Worm (Caenorhabditis elegans) whole organism, young adult: Measurements from ENCODE around the gene scc-1.

ENCODE experiments used
- B0019.2 ChIP-seq: fragments of 200-800 bp; sonication (Bioruptor generic); conservative IDR thresholded peaks from 2 replicates; pipeline ENCODE4 v1.3.6; 2022; ENCODE audit warnings: missing genetic modification reagents, missing genetic modification characterization, missing compliant biosample characterization
- D2030.7 ChIP-seq: fragments of 200-800 bp; sonication (Bioruptor generic); IDR thresholded peaks from 2 replicates; pipeline ENCODE4 v1.3.6; 2022; ENCODE audit warnings: missing genetic modification reagents, missing genetic modification characterization, missing compliant biosample characterization
- F23B12.7 ChIP-seq: sonication (generic microtip); optimal IDR thresholded peaks from 2 replicates; lab custom pipeline; 2017; ENCODE audit warnings: missing genetic modification characterization, mild to moderate bottlenecking, missing compliant biosample characterization, antibody characterized with exemption, moderate library complexity; ENCODE audit not compliant: insufficient read depth
- F33H1.4 ChIP-seq: fragments of 200-800 bp; sonication (Bioruptor generic); IDR thresholded peaks from 2 replicates; pipeline ENCODE4 v1.3.6; 2022; ENCODE audit warnings: missing genetic modification reagents, missing genetic modification characterization, missing compliant biosample characterization
- F39B2.1 ChIP-seq: fragments of 200-800 bp; sonication (Bioruptor generic); IDR thresholded peaks from 2 replicates; pipeline ENCODE4 v1.3.6; 2022; ENCODE audit warnings: missing genetic modification reagents, missing genetic modification characterization, missing compliant biosample characterization
- F49E8.2 ChIP-seq: sonication (generic microtip); optimal IDR thresholded peaks from 3 replicates; lab custom pipeline; 2017; ENCODE audit warnings: missing genetic modification characterization, mild to moderate bottlenecking, missing compliant biosample characterization, antibody characterized with exemption, moderate library complexity; ENCODE audit not compliant: insufficient read depth
- attf-3 ChIP-seq: fragments of 200-800 bp; sonication (Bioruptor generic); conservative IDR thresholded peaks from 2 replicates; pipeline ENCODE4 v1.3.6; 2022; ENCODE audit warnings: missing genetic modification reagents, missing genetic modification characterization, missing compliant biosample characterization
- cebp-1 ChIP-seq, 2 experiments: fragments of 200-800 bp in 1 of 2; sonication (Bioruptor generic) in 1 of 2; sonication (generic microtip) in 1 of 2; IDR thresholded peaks in 1 of 2; optimal IDR thresholded peaks in 1 of 2; 2 replicates each; pipeline versions ENCODE4 v1.3.6 to Lab custom; 2017 to 2022; ENCODE audit warnings: missing compliant biosample characterization in 2 of 2, missing genetic modification characterization in 2 of 2, mild to moderate bottlenecking in 1 of 2, missing genetic modification reagents in 1 of 2, moderate library complexity in 1 of 2
- dox-1 ChIP-seq: fragments of 200-800 bp; sonication (Bioruptor generic); IDR thresholded peaks from 2 replicates; pipeline ENCODE4 v1.3.6; 2022; ENCODE audit warnings: missing genetic modification reagents, missing genetic modification characterization, missing compliant biosample characterization
- dpl-1 ChIP-seq: fragments of 150-350 bp; optimal IDR thresholded peaks from 2 replicates; lab custom pipeline; 2014; ENCODE audit warnings: missing biosample characterization, missing genetic modification reagents, missing genetic modification characterization
- efl-1 ChIP-seq: fragments of 150-350 bp; optimal IDR thresholded peaks from 2 replicates; lab custom pipeline; 2014; ENCODE audit warnings: missing biosample characterization, missing genetic modification reagents, missing genetic modification characterization
- hmg-1.2 ChIP-seq: fragments of 200-800 bp; sonication (Bioruptor generic); IDR thresholded peaks from 2 replicates; pipeline ENCODE4 v1.3.6; 2022; ENCODE audit warnings: missing genetic modification reagents, missing genetic modification characterization, missing compliant biosample characterization
- hrde-1 ChIP-seq: sonication (generic microtip); optimal IDR thresholded peaks from 2 replicates; lab custom pipeline; 2016; ENCODE audit warnings: missing genetic modification characterization, mild to moderate bottlenecking, missing compliant biosample characterization, moderate library complexity, missing genotype, missing genetic modification reagents, borderline replicate concordance
- let-607 ChIP-seq, 2 experiments: fragments of 200-800 bp in 1 of 2; sonication (Bioruptor generic) in 1 of 2; sonication (generic microtip) in 1 of 2; optimal IDR thresholded peaks; 2 replicates each; lab custom pipeline; 2016 to 2018; ENCODE audit warnings: mild to moderate bottlenecking in 2 of 2, missing compliant biosample characterization in 2 of 2, missing genetic modification characterization in 2 of 2, moderate library complexity in 2 of 2, missing genotype in 1 of 2
- lin-35 ChIP-seq, 3 experiments: fragments of 150-350 bp in 2 of 3; sonication (generic microtip) in 1 of 3; optimal IDR thresholded peaks; 2 replicates each; lab custom pipeline; 2014 to 2018; ENCODE audit warnings: missing biosample characterization in 3 of 3, missing genetic modification characterization in 3 of 3, missing genetic modification reagents in 3 of 3
- lin-54 ChIP-seq: fragments of 200-800 bp; sonication (Bioruptor generic); optimal IDR thresholded peaks from 2 replicates; lab custom pipeline; 2018; ENCODE audit warnings: mild to moderate bottlenecking, missing genetic modification characterization, missing compliant biosample characterization
- lsl-1 ChIP-seq: fragments of 200-800 bp; sonication (Bioruptor generic); optimal IDR thresholded peaks from 2 replicates; lab custom pipeline; 2018; ENCODE audit warnings: mild to moderate bottlenecking, missing genetic modification characterization, moderate library complexity, missing compliant biosample characterization
- madf-6 ChIP-seq: fragments of 200-800 bp; sonication (Bioruptor generic); IDR thresholded peaks from 2 replicates; pipeline ENCODE4 v1.3.6; 2022; ENCODE audit warnings: missing genetic modification reagents, missing genetic modification characterization, missing compliant biosample characterization
- madf-8 ChIP-seq: fragments of 200-800 bp; sonication (Bioruptor generic); conservative IDR thresholded peaks from 2 replicates; pipeline ENCODE4 v1.3.6; 2022; ENCODE audit warnings: missing genetic modification reagents, missing genetic modification characterization, missing compliant biosample characterization
- mcd-1 ChIP-seq: fragments of 200-800 bp; sonication (Bioruptor generic); IDR thresholded peaks from 2 replicates; pipeline ENCODE4 v1.3.6; 2022; ENCODE audit warnings: missing genetic modification reagents, missing genetic modification characterization, missing compliant biosample characterization
- nhr-179 ChIP-seq: sonication (generic microtip); optimal IDR thresholded peaks from 2 replicates; lab custom pipeline; 2016; ENCODE audit warnings: mild to moderate bottlenecking, missing genetic modification characterization, missing compliant biosample characterization
- nhr-90 ChIP-seq: sonication (generic microtip); optimal IDR thresholded peaks from 2 replicates; lab custom pipeline; 2016; ENCODE audit warnings: missing genotype, mild to moderate bottlenecking, missing genetic modification characterization, missing compliant biosample characterization
- pbrm-1 ChIP-seq: fragments of 200-800 bp; sonication (Bioruptor generic); IDR thresholded peaks from 2 replicates; pipeline ENCODE4 v1.3.6; 2022; ENCODE audit warnings: missing genetic modification reagents, missing genetic modification characterization, missing compliant biosample characterization
- pha-4 ChIP-seq: fragments of 150-350 bp; sonication (generic microtip); optimal IDR thresholded peaks from 2 replicates; lab custom pipeline; 2014; ENCODE audit warnings: missing biosample characterization, missing genetic modification reagents, missing genetic modification characterization
- rcor-1 ChIP-seq: fragments of 200-800 bp; sonication (Bioruptor generic); IDR thresholded peaks from 2 replicates; pipeline ENCODE4 v1.3.6; 2022; ENCODE audit warnings: missing genetic modification reagents, missing genetic modification characterization, missing compliant biosample characterization
- repo-1 ChIP-seq: sonication (generic microtip); optimal IDR thresholded peaks from 2 replicates; lab custom pipeline; 2017; ENCODE audit warnings: mild to moderate bottlenecking, missing genetic modification characterization, missing compliant biosample characterization
- rpc-1 ChIP-seq, 2 experiments: fragments of 150-350 bp in 1 of 2; sonication (generic microtip) in 1 of 2; optimal IDR thresholded peaks; 2 replicates each; lab custom pipeline; 2014 to 2018; ENCODE audit warnings: missing biosample characterization in 1 of 2, missing genetic modification characterization in 1 of 2, missing genetic modification reagents in 1 of 2, missing genotype in 1 of 2
- snpc-1.1 ChIP-seq: sonication (generic microtip); optimal IDR thresholded peaks from 2 replicates; lab custom pipeline; 2017; ENCODE audit warnings: missing genetic modification characterization, mild to moderate bottlenecking, missing compliant biosample characterization, antibody characterized with exemption, moderate library complexity, missing genotype, missing genetic modification reagents; ENCODE audit not compliant: insufficient read depth
- snpc-1.3 ChIP-seq: sonication (generic microtip); optimal IDR thresholded peaks from 2 replicates; lab custom pipeline; 2017; ENCODE audit warnings: missing genetic modification characterization, mild to moderate bottlenecking, missing compliant biosample characterization, antibody characterized with exemption, moderate library complexity, missing genotype, missing genetic modification reagents; ENCODE audit not compliant: insufficient read depth
- snpc-3.4 ChIP-seq: sonication (generic microtip); optimal IDR thresholded peaks from 2 replicates; lab custom pipeline; 2017; ENCODE audit warnings: missing genetic modification characterization, mild to moderate bottlenecking, missing compliant biosample characterization, antibody characterized with exemption, moderate library complexity, missing genotype, missing genetic modification reagents
- snpc-4 ChIP-seq, 5 experiments: fragments of 150-350 bp in 1 of 5; sonication (generic microtip) in 4 of 5; optimal IDR thresholded peaks; 2 replicates each; lab custom pipeline; 2014 to 2018; ENCODE audit warnings: missing genetic modification characterization in 5 of 5, missing biosample characterization in 3 of 5, antibody characterized with exemption in 2 of 5, mild to moderate bottlenecking in 2 of 5, missing compliant biosample characterization in 2 of 5, missing genotype in 2 of 5, moderate library complexity in 2 of 5, missing genetic modification reagents in 1 of 5
- somi-1 ChIP-seq: fragments of 200-800 bp; sonication (Bioruptor generic); optimal IDR thresholded peaks from 2 replicates; lab custom pipeline; 2018; ENCODE audit warnings: mild to moderate bottlenecking, missing genetic modification characterization, missing compliant biosample characterization
- tbp1 ChIP-seq: fragments of 200-800 bp; sonication (Bioruptor generic); optimal IDR thresholded peaks from 2 replicates; lab custom pipeline; 2018; ENCODE audit warnings: mild to moderate bottlenecking, missing genetic modification characterization, missing compliant biosample characterization
- xnd-1 ChIP-seq: sonication (generic microtip); optimal IDR thresholded peaks from 2 replicates; lab custom pipeline; 2016; ENCODE audit warnings: missing genotype, missing genetic modification reagents, missing genetic modification characterization, missing compliant biosample characterization
- ztf-3 ChIP-seq: fragments of 200-800 bp; sonication (Bioruptor generic); optimal IDR thresholded peaks from 2 replicates; lab custom pipeline; 2018; ENCODE audit warnings: mild to moderate bottlenecking, missing genetic modification characterization, missing compliant biosample characterization

Gene scc-1

ce11 chrII:4698266-4698771, at the start of gene scc-1, which contains the start of gene rpn-5:
Gene scc-1 (plus strand): TSS chrII:4698721.
Gene rpn-5 (minus strand): TSS chrII:4698427.
- TF ChIP-seq dpl-1 (peak; percentile 22), lin-54 (GFP tag; lab: Kevin White, UChicago) (peak; percentile 79), pha-4 (tag; lab: Kevin White, UChicago) (peak; percentile 54), F39B2.1 (GFP tag; lab: Robert Waterston, UW) (no peak), attf-3 (GFP tag; lab: Robert Waterston, UW) (no peak), efl-1 (GFP tag; lab: Kevin White, UChicago) (peak; percentile 76), lin-35 (GFP tag; optimal IDR thresholded peaks at IDR 0.05; lab: Kevin White, UChicago) (peak in 1 of 3 experiments; percentile 80), pbrm-1 (GFP tag; lab: Robert Waterston, UW) (0 out of 2 replicates have a peak, but pooled peaks have one; percentile 12), F23B12.7 (peak; percentile 72), mcd-1 (GFP tag; lab: Robert Waterston, UW) (peak; percentile 46; the same call in 1 of the 2 replicates), lsl-1 (GFP tag; lab: Kevin White, UChicago) (peak; percentile 91), let-607 (tag; optimal IDR thresholded peaks at IDR 0.05; lab: Kevin White, UChicago) (peak in 1 of 2 experiments; percentile 4), xnd-1 (peak; percentile 60), snpc-1.3 (tag; lab: Kevin White, UChicago) (peak; percentile 6), snpc-1.1 (peak; percentile 2), madf-6 (GFP tag; lab: Robert Waterston, UW) (peak; percentile 85), tbp1 (GFP tag; lab: Kevin White, UChicago) (peak; percentile 19), dox-1 (GFP tag; lab: Robert Waterston, UW) (peak; percentile 32; the same call in 1 of the 2 replicates), madf-8 (GFP tag; lab: Robert Waterston, UW) (peak; percentile 46), repo-1 (tag; lab: Kevin White, UChicago) (no peak), rcor-1 (GFP tag; lab: Robert Waterston, UW) (0 out of 2 replicates have a peak, but pooled peaks have one; percentile 7), D2030.7 (GFP tag; lab: Robert Waterston, UW) (peak; percentile 61), snpc-3.4 (tag; lab: Kevin White, UChicago) (peak; percentile 43), somi-1 (GFP tag; lab: Kevin White, UChicago) (no peak), ztf-3 (GFP tag; lab: Kevin White, UChicago) (no peak), hrde-1 (no peak), F33H1.4 (peak; percentile 92), nhr-90 (tag; lab: Kevin White, UChicago) (no peak), cebp-1 (GFP tag; IDR thresholded peaks at IDR 0.05; lab: Robert Waterston, UW) (no peak), cebp-1 (tag; optimal IDR thresholded peaks at IDR 0.05; lab: Kevin White, UChicago) (peak; percentile 12), hmg-1.2 (GFP tag; lab: Robert Waterston, UW) (peak; percentile 26; the same call in 1 of the 2 replicates), rpc-1 (optimal IDR thresholded peaks at IDR 0.05; lab: Kevin White, UChicago) (peak; percentile 25), rpc-1 (tag; optimal IDR thresholded peaks at IDR 0.05; lab: Kevin White, UChicago) (no peak), B0019.2 (GFP tag; lab: Robert Waterston, UW) (no peak), snpc-4 (GFP tag; optimal IDR thresholded peaks at IDR 0.05; lab: Kevin White, UChicago) (peak; percentile 29), snpc-4 (tag; optimal IDR thresholded peaks at IDR 0.05; lab: Kevin White, UChicago) (peak in 2 of 4 experiments; percentile 24 to 57), F49E8.2 (peak; percentile 49), nhr-179 (no peak)
